Worm (Caenorhabditis elegans): ENCODE results near the gene fbxa-45.
A peak's percentile ranks its signal among the peaks of the same experiment; 100 is the strongest.

The fbxa-45 gene

ce11 chrV:16873642-16874041 lies 25.6 kb downstream of the fbxa-45 start, which contains the start of gene srw-23:
srw-23 (plus strand) TSS chrV:16873942.
- TF ChIP-seq efl-1 (optimal IDR thresholded peaks at IDR 0.05) (no peak), efl-1 (GFP tag; optimal IDR thresholded peaks at IDR 0.05 in 1 of 2) (peak in 1 of 2 experiments; percentile 30), nhr-11 (tag; optimal IDR thresholded peaks at IDR 0.05) (no peak)

DNA sequence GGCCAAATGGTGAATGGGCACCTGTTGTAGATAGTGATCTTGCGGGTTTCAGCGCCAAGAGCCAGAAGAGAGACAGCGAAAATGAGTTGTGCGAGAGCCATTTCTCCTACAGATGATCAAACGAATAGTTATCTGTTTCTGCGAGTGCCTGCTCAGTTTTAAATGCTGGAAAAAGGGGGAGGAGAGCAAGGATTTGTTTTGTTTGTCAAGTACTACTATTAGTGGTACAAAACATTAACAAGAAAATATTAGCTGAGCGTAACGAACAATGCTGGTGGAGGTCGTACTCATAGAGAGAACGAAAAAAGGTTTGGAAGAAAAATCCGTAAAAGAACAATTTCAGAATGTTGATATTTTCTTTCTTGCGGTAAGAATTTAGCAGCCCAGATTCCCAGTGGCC lies 27.9 kb downstream of the fbxa-45 start, which contains the start of gene thn-4:
TSS of gene thn-4 (minus strand) at position 101 of the 400 bp plus-strand sequence.
- TF ChIP-seq tbx-2 (tag; optimal IDR thresholded peaks at IDR 0.05) (no peak), efl-1 (optimal IDR thresholded peaks at IDR 0.05) (no peak), efl-1 (GFP tag; optimal IDR thresholded peaks at IDR 0.05 in 1 of 2) (peak in 1 of 2 experiments; percentile 24)

ce11 chrV:16869740-16870139 lies 29.5 kb downstream of the fbxa-45 start, which contains the start of gene clec-33:
clec-33 (minus strand) TSS chrV:16869840.
- TF ChIP-seq fkh-10 (GFP tag; optimal IDR thresholded peaks at IDR 0.05) (no peak), dpl-1 (GFP tag; optimal IDR thresholded peaks at IDR 0.05) (no peak), mep-1 (tag; optimal IDR thresholded peaks at IDR 0.05) (no peak), snpc-4 (tag; optimal IDR thresholded peaks at IDR 0.05) (no peak), lir-3 (tag; optimal IDR thresholded peaks at IDR 0.05; ENCODE audit: poor library complexity) (no peak), snu-23 (GFP tag; optimal IDR thresholded peaks at IDR 0.05) (no peak), ceh-63 (GFP tag; optimal IDR thresholded peaks at IDR 0.05) (no peak), blmp-1 (tag; optimal IDR thresholded peaks at IDR 0.05) (no peak), pqm-1 (tag; optimal IDR thresholded peaks at IDR 0.05) (no peak), unc-30 (tag; optimal IDR thresholded peaks at IDR 0.05) (no peak), xbp-1 (tag; optimal IDR thresholded peaks at IDR 0.05) (no peak), C16A3.4 (tag; optimal IDR thresholded peaks at IDR 0.05) (no peak), mdl-1 (tag; optimal IDR thresholded peaks at IDR 0.05) (no peak), efl-3 (GFP tag; optimal IDR thresholded peaks at IDR 0.05) (no peak), hlh-4 (tag; optimal IDR thresholded peaks at IDR 0.05) (no peak), lin-15B (tag; optimal IDR thresholded peaks at IDR 0.05) (no peak), lsy-2 (tag; optimal IDR thresholded peaks at IDR 0.05) (no peak), ceh-8 (GFP tag; optimal IDR thresholded peaks at IDR 0.05) (no peak), alr-1 (tag; optimal IDR thresholded peaks at IDR 0.05; ENCODE audit: borderline replicate concordance) (no peak)

DNA sequence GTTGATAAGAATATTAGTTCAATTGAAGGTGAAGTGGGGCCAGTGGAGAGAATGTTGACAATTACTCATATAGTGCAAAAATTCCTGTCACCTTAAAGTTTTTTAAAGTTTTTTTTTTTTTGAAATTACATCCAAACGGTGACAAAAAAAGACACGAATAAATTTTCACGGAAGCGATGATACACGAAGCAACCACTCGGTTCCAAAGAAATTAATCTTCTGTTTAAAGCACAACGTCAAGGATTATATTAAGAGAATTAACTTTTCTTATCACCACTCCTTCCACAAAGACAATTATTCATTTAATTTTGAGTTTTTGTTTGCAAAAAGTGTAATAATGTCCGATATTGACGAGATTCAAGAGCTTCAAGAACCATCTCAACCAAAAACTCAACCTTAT lies 33.9 kb downstream of the fbxa-45 start, which contains the start of gene clec-28:
TSS of gene clec-28 (plus strand) at position 301 of the 400 bp plus-strand sequence.
- TF ChIP-seq fkh-4 (tag; optimal IDR thresholded peaks at IDR 0.05; ENCODE audit: borderline replicate concordance) (no peak), pax-3 (tag; optimal IDR thresholded peaks at IDR 0.05) (no peak), snu-23 (GFP tag; optimal IDR thresholded peaks at IDR 0.05) (no peak), unc-98 (GFP tag; IDR thresholded peaks at IDR 0.05) (no peak), C34B4.2 (tag; optimal IDR thresholded peaks at IDR 0.05) (no peak), grh-1 (GFP tag; IDR thresholded peaks at IDR 0.05) (no peak), F16B12.6 (tag; optimal IDR thresholded peaks at IDR 0.05) (no peak), nhr-11 (tag; optimal IDR thresholded peaks at IDR 0.05) (no peak), aly-2 (tag; optimal IDR thresholded peaks at IDR 0.05) (no peak), blmp-1 (tag; optimal IDR thresholded peaks at IDR 0.05) (no peak), egl-13 (tag; optimal IDR thresholded peaks at IDR 0.05) (no peak), nhr-85 (tag) (no peak), isw-1 (GFP tag; IDR thresholded peaks at IDR 0.05) (no peak), nhr-77 (tag; optimal IDR thresholded peaks at IDR 0.05) (no peak), C16A3.4 (tag; optimal IDR thresholded peaks at IDR 0.05) (no peak), tlp-1 (tag; optimal IDR thresholded peaks at IDR 0.05) (no peak), pqm-1 (tag; optimal IDR thresholded peaks at IDR 0.05) (no peak), elt-3 (tag; optimal IDR thresholded peaks at IDR 0.05) (no peak), lin-14 (GFP tag; optimal IDR thresholded peaks at IDR 0.05) (no peak), nhr-19 (GFP tag; conservative IDR thresholded peaks at IDR 0.05) (no peak)
